Fruit fly (Drosophila melanogaster) whole organism, embryonic: ENCODE measurements around the gene CG33181.

ENCODE experiments used
- ATbp ChIP-seq: fragments of 200-800 bp; sonication (Bioruptor generic); optimal IDR thresholded peaks from 2 replicates; lab custom pipeline; 2017; ENCODE audit warnings: missing biosample characterization, mild to moderate bottlenecking, missing genetic modification characterization, missing genetic modification reagents
- Ada2b ChIP-seq: fragments of 200-800 bp; sonication (Bioruptor generic); IDR thresholded peaks from 2 replicates; pipeline ENCODE4 v1.3.6; 2022; ENCODE audit warnings: missing biosample characterization, missing genetic modification characterization
- Awh ChIP-seq: fragments of 200-800 bp; sonication (Bioruptor generic); IDR thresholded peaks from 2 replicates; pipeline ENCODE4, ENCODE4 v1.3.6; 2022; ENCODE audit warnings: missing biosample characterization, missing genetic modification characterization
- B-H1 ChIP-seq: fragments of 200-800 bp; sonication (Bioruptor generic); IDR thresholded peaks from 3 replicates; pipeline ENCODE4 v1.3.6; 2022; ENCODE audit warnings: missing biosample characterization, missing genetic modification characterization
- CG1024 ChIP-seq: fragments of 200-800 bp; sonication (Bioruptor generic); IDR thresholded peaks from 2 replicates; pipeline ENCODE4 v1.3.6; 2022; ENCODE audit warnings: missing biosample characterization, missing genetic modification characterization
- CG10321 ChIP-seq: fragments of 200-800 bp; sonication (Bioruptor generic); IDR thresholded peaks from 2 replicates; pipeline ENCODE4 v1.3.6; 2022; ENCODE audit warnings: missing biosample characterization, missing genetic modification characterization
- CG10366 ChIP-seq: fragments of 200-800 bp; sonication (Bioruptor generic); IDR thresholded peaks from 2 replicates; pipeline ENCODE4 v1.3.6; 2022; ENCODE audit warnings: missing biosample characterization, missing genetic modification characterization
- CG11504 ChIP-seq: fragments of 200-800 bp; sonication (Bioruptor generic); optimal IDR thresholded peaks from 3 replicates; lab custom pipeline; 2019; ENCODE audit warnings: missing biosample characterization, mild to moderate bottlenecking, missing genetic modification characterization, moderate library complexity
- CG14050 ChIP-seq: fragments of 200-800 bp; sonication (Bioruptor generic); IDR thresholded peaks from 3 replicates; pipeline ENCODE4 v1.3.6; 2022; ENCODE audit warnings: missing biosample characterization, missing genetic modification characterization
- CG14441 ChIP-seq: fragments of 200-800 bp; sonication (Bioruptor generic); IDR thresholded peaks from 2 replicates; pipeline ENCODE4 v1.3.6; 2022; ENCODE audit warnings: missing biosample characterization, missing genetic modification characterization
- CG15269 ChIP-seq: fragments of 200-800 bp; sonication (Bioruptor generic); optimal IDR thresholded peaks from 2 replicates; lab custom pipeline; 2018; ENCODE audit warnings: missing biosample characterization, mild to moderate bottlenecking, missing genetic modification characterization, moderate library complexity
- CG1647 ChIP-seq: fragments of 200-800 bp; sonication (Bioruptor generic); optimal IDR thresholded peaks from 3 replicates; lab custom pipeline; 2016; ENCODE audit warnings: missing biosample characterization, missing genetic modification characterization
- CG17359 ChIP-seq: fragments of 200-800 bp; sonication (Bioruptor generic); optimal IDR thresholded peaks from 3 replicates; lab custom pipeline; 2018; ENCODE audit warnings: missing biosample characterization, mild to moderate bottlenecking, missing genetic modification characterization, moderate library complexity
- CG1832 ChIP-seq: fragments of 200-800 bp; sonication (Bioruptor generic); optimal IDR thresholded peaks from 2 replicates; lab custom pipeline; 2017; ENCODE audit warnings: missing biosample characterization, mild to moderate bottlenecking, missing genetic modification characterization, inconsistent platforms
- CG2120 ChIP-seq: fragments of 200-800 bp; sonication (Bioruptor generic); optimal IDR thresholded peaks from 3 replicates; lab custom pipeline; 2016; ENCODE audit warnings: missing biosample characterization, missing genetic modification characterization
- CG2199 ChIP-seq: fragments of 200-800 bp; sonication (Bioruptor generic); IDR thresholded peaks from 3 replicates; pipeline ENCODE4 v1.3.6; 2022; ENCODE audit warnings: missing biosample characterization, missing genetic modification characterization
- CG2889 ChIP-seq: fragments of 200-800 bp; sonication (Bioruptor generic); IDR thresholded peaks from 3 replicates; pipeline ENCODE4 v1.3.6; 2022; ENCODE audit warnings: missing biosample characterization, missing genetic modification characterization
- CG4820 ChIP-seq: fragments of 200-800 bp; sonication (Bioruptor generic); optimal IDR thresholded peaks from 3 replicates; lab custom pipeline; 2016; ENCODE audit warnings: missing biosample characterization, missing genetic modification characterization
- CG7839 ChIP-seq: fragments of 200-800 bp; sonication (Bioruptor generic); optimal IDR thresholded peaks from 3 replicates; lab custom pipeline; 2018; ENCODE audit warnings: missing biosample characterization, mild to moderate bottlenecking, missing genetic modification characterization, moderate library complexity
- CG8478 ChIP-seq: fragments of >200 bp; optimal IDR thresholded peaks from 2 replicates; lab custom pipeline; 2018
- D ChIP-seq, 2 experiments: fragments of 200-800 bp in 1 of 2; fragments of >200 bp in 1 of 2; sonication (Bioruptor generic) in 1 of 2; optimal IDR thresholded peaks; 2 replicates in 1 of 2; 3 replicates in 1 of 2; lab custom pipeline; 2017; ENCODE audit warnings: mild to moderate bottlenecking in 1 of 2, missing biosample characterization in 1 of 2, missing genetic modification characterization in 1 of 2, missing genetic modification reagents in 1 of 2
- Ets65A ChIP-seq: fragments of 200-800 bp; sonication (Bioruptor generic); peaks from one replicate; lab custom pipeline; 2016; ENCODE audit warnings: missing biosample characterization, missing genetic modification characterization
- HLH54F ChIP-seq: fragments of 200-800 bp; sonication (Bioruptor generic); optimal IDR thresholded peaks from 3 replicates; lab custom pipeline; 2016; ENCODE audit warnings: missing biosample characterization, missing genetic modification characterization
- Nf-YA ChIP-seq: fragments of 200-800 bp; sonication (Bioruptor generic); IDR thresholded peaks from 2 replicates; pipeline ENCODE4 v1.3.6; 2022; ENCODE audit warnings: missing biosample characterization, missing genetic modification characterization
- Oaz ChIP-seq: fragments of 200-800 bp; sonication (Bioruptor generic); IDR thresholded peaks from 2 replicates; pipeline ENCODE4 v1.3.6; 2022; ENCODE audit warnings: missing biosample characterization, missing genetic modification characterization
- Rfx ChIP-seq: fragments of 200-800 bp; sonication (Bioruptor generic); IDR thresholded peaks from 2 replicates; pipeline ENCODE4 v1.3.6; 2022; ENCODE audit warnings: missing biosample characterization, missing genetic modification characterization
- Sin3A ChIP-seq: fragments of >200 bp; optimal IDR thresholded peaks from 2 replicates; lab custom pipeline; 2018
- Six4 ChIP-seq: fragments of 200-800 bp; sonication (Bioruptor generic); optimal IDR thresholded peaks from 2 replicates; lab custom pipeline; 2016; ENCODE audit warnings: missing biosample characterization, missing genetic modification characterization
- Sox102F ChIP-seq: fragments of 200-800 bp; sonication (Bioruptor generic); optimal IDR thresholded peaks from 2 replicates; lab custom pipeline; 2018; ENCODE audit warnings: missing biosample characterization, mild to moderate bottlenecking, missing genetic modification characterization, moderate library complexity
- Trl ChIP-seq, 3 experiments: fragments of >200 bp in 2 of 3; fragments of 200-800 bp in 1 of 3; sonication (Bioruptor generic) in 1 of 3; optimal IDR thresholded peaks; 2 replicates in 1 of 3; 3 replicates in 2 of 3; lab custom pipeline; 2016 to 2017; ENCODE audit warnings: missing biosample characterization in 1 of 3, missing genetic modification characterization in 1 of 3
- Vsx1 ChIP-seq: fragments of 200-800 bp; sonication (Bioruptor generic); optimal IDR thresholded peaks from 2 replicates; lab custom pipeline; 2017; ENCODE audit warnings: missing biosample characterization, mild to moderate bottlenecking, missing genetic modification characterization, missing genetic modification reagents
- Xbp1 ChIP-seq: fragments of 200-800 bp; sonication (Bioruptor generic); optimal IDR thresholded peaks from 3 replicates; lab custom pipeline; 2016; ENCODE audit warnings: missing biosample characterization, mild to moderate bottlenecking, missing genetic modification characterization
- ac ChIP-seq: fragments of 200-800 bp; sonication (Bioruptor generic); optimal IDR thresholded peaks from 3 replicates; lab custom pipeline; 2017; ENCODE audit warnings: missing biosample characterization, mild to moderate bottlenecking, missing genetic modification characterization
- ara ChIP-seq: fragments of 200-800 bp; sonication (Bioruptor generic); IDR thresholded peaks from 2 replicates; pipeline ENCODE4 v1.3.6; 2022; ENCODE audit warnings: missing biosample characterization, missing genetic modification characterization
- bsh ChIP-seq, 2 experiments: fragments of 200-800 bp; sonication (Bioruptor generic); optimal IDR thresholded peaks; 2 replicates each; lab custom pipeline; 2017 to 2018; ENCODE audit warnings: mild to moderate bottlenecking in 2 of 2, missing biosample characterization in 2 of 2, missing genetic modification characterization in 2 of 2, moderate library complexity in 1 of 2
- corto ChIP-seq: fragments of 200-800 bp; sonication (Bioruptor generic); optimal IDR thresholded peaks from 2 replicates; lab custom pipeline; 2016; ENCODE audit warnings: missing biosample characterization, mild to moderate bottlenecking, missing genetic modification characterization, moderate library complexity
- croc ChIP-seq: fragments of 200-800 bp; sonication (Bioruptor generic); conservative IDR thresholded peaks from 3 replicates; pipeline ENCODE4 v1.3.6; 2022; ENCODE audit warnings: missing biosample characterization, missing genetic modification characterization
- dpn ChIP-seq, 2 experiments: fragments of 200-800 bp; sonication (Bioruptor generic); optimal IDR thresholded peaks; 3 replicates each; lab custom pipeline; 2016; ENCODE audit warnings: missing biosample characterization in 2 of 2, missing genetic modification characterization in 2 of 2
- emc ChIP-seq: fragments of 200-800 bp; sonication (Bioruptor generic); optimal IDR thresholded peaks from 2 replicates; lab custom pipeline; 2016; ENCODE audit warnings: missing biosample characterization, missing genetic modification characterization
- fd102C ChIP-seq: fragments of 200-800 bp; sonication (Bioruptor generic); optimal IDR thresholded peaks from 2 replicates; lab custom pipeline; 2018; ENCODE audit warnings: missing biosample characterization, mild to moderate bottlenecking, missing genetic modification characterization, moderate library complexity
- fd96Cb ChIP-seq: fragments of 200-800 bp; sonication (Bioruptor generic); optimal IDR thresholded peaks from 2 replicates; lab custom pipeline; 2018; ENCODE audit warnings: missing biosample characterization, mild to moderate bottlenecking, missing genetic modification characterization, moderate library complexity
- gt ChIP-seq: fragments of 200-800 bp; sonication (Bioruptor generic); IDR thresholded peaks from 2 replicates; pipeline ENCODE4 v1.3.6; 2022; ENCODE audit warnings: missing biosample characterization, missing genetic modification characterization
- hkb ChIP-seq, 2 experiments: fragments of 200-800 bp in 1 of 2; fragments of >200 bp in 1 of 2; sonication (Bioruptor generic) in 1 of 2; IDR thresholded peaks in 1 of 2; optimal IDR thresholded peaks in 1 of 2; 2 replicates each; pipeline versions ENCODE4 v1.3.6 to Lab custom; 2017 to 2022; ENCODE audit warnings: missing biosample characterization in 1 of 2, missing genetic modification characterization in 1 of 2
- ind ChIP-seq: fragments of 200-800 bp; sonication (Bioruptor generic); optimal IDR thresholded peaks from 3 replicates; lab custom pipeline; 2016; ENCODE audit warnings: missing biosample characterization, missing genetic modification characterization
- prd ChIP-seq, 3 experiments: fragments of >200 bp in 2 of 3; fragments of 200-800 bp in 1 of 3; sonication (Bioruptor generic) in 1 of 3; optimal IDR thresholded peaks in 2 of 3; IDR thresholded peaks in 1 of 3; 2 replicates in 2 of 3; 3 replicates in 1 of 3; pipeline versions ENCODE4 v1.3.6 to Lab custom; 2017 to 2022; ENCODE audit warnings: missing biosample characterization in 1 of 3, missing genetic modification characterization in 1 of 3
- row ChIP-seq: fragments of 200-800 bp; sonication (Bioruptor generic); IDR thresholded peaks from 3 replicates; pipeline ENCODE4 v1.3.6; 2022; ENCODE audit warnings: missing biosample characterization, missing genetic modification characterization
- scrt ChIP-seq: fragments of 200-800 bp; sonication (Bioruptor generic); optimal IDR thresholded peaks from 2 replicates; lab custom pipeline; 2018; ENCODE audit warnings: missing biosample characterization, mild to moderate bottlenecking, missing genetic modification characterization, moderate library complexity
- sens ChIP-seq: fragments of 200-800 bp; sonication (Bioruptor generic); peaks from one replicate; lab custom pipeline; 2016; ENCODE audit warnings: missing biosample characterization, missing genetic modification characterization
- slp2 ChIP-seq: fragments of 200-800 bp; sonication (Bioruptor generic); optimal IDR thresholded peaks from 2 replicates; lab custom pipeline; 2016; ENCODE audit warnings: missing biosample characterization, missing genetic modification characterization
- sr ChIP-seq: fragments of 200-800 bp; sonication (Bioruptor generic); IDR thresholded peaks from 3 replicates; pipeline ENCODE4 v1.3.6; 2022; ENCODE audit warnings: missing biosample characterization, missing genetic modification characterization

CG33181 gene

dm6 chrX:8499151-8499550 is 10.0 kb downstream of the CG33181 start:
- no peak for TF ChIP-seq prd (optimal IDR thresholded peaks at IDR 0.05; lab: Kevin White, UChicago)
- peak; percentile 32; the same call in 1 of the 3 replicates for TF ChIP-seq prd (GFP tag; IDR thresholded peaks at IDR 0.05; lab: Robert Waterston, UW)
- TF ChIP-seq CG2889 (GFP tag; lab: Robert Waterston, UW): no peak
- TF ChIP-seq emc: no peak
- TF ChIP-seq Oaz (GFP tag; lab: Robert Waterston, UW): no peak
- 0 out of 2 replicates have a peak, but pooled peaks have one; percentile 35 for TF ChIP-seq ara
- peak; percentile 22; the same call in 1 of the 2 replicates for TF ChIP-seq Nf-YA (GFP tag; lab: Robert Waterston, UW)
- no peak for TF ChIP-seq Sin3A (lab: Kevin White, UChicago)
- peak; percentile 35 for TF ChIP-seq CG11504
- TF ChIP-seq fd96Cb (tag; lab: Kevin White, UChicago): peak; percentile 5
- TF ChIP-seq CG4820 (GFP tag; lab: Kevin White, UChicago): peak; percentile 7
- peak; percentile 82 for TF ChIP-seq sens (GFP tag; lab: Kevin White, UChicago)
- peak; percentile 25; the same call in 1 of the 2 replicates for TF ChIP-seq CG10366 (GFP tag; lab: Robert Waterston, UW)
- no peak for TF ChIP-seq ac (GFP tag; lab: Kevin White, UChicago)
- no peak for TF ChIP-seq fd102C (GFP tag; lab: Kevin White, UChicago)
- no peak for TF ChIP-seq hkb (optimal IDR thresholded peaks at IDR 0.05; lab: Kevin White, UChicago)
- TF ChIP-seq hkb (GFP tag; IDR thresholded peaks at IDR 0.05; lab: Robert Waterston, UW): 0 out of 2 replicates have a peak, but pooled peaks have one; percentile 19
- TF ChIP-seq Sox102F (GFP tag; lab: Kevin White, UChicago): peak; percentile 45
- no peak for TF ChIP-seq corto (GFP tag; lab: Kevin White, UChicago)
- peak; percentile 29 for TF ChIP-seq CG2120 (GFP tag; lab: Kevin White, UChicago)
- no peak for TF ChIP-seq bsh (GFP tag; optimal IDR thresholded peaks at IDR 0.05; lab: Kevin White, UChicago)
- peak; percentile 26; the same call in 1 of the 3 replicates for TF ChIP-seq B-H1
- TF ChIP-seq scrt (GFP tag; lab: Kevin White, UChicago): no peak
- TF ChIP-seq CG8478: no peak
- TF ChIP-seq sr (GFP tag; lab: Robert Waterston, UW): no peak
- TF ChIP-seq CG14441 (GFP tag; lab: Robert Waterston, UW): peak; percentile 42; the same call in 1 of the 2 replicates
- peak; percentile 17 for TF ChIP-seq Xbp1 (GFP tag; lab: Kevin White, UChicago)
- TF ChIP-seq D (optimal IDR thresholded peaks at IDR 0.05; lab: Kevin White, UChicago): no peak
- TF ChIP-seq D (GFP tag; optimal IDR thresholded peaks at IDR 0.05; lab: Kevin White, UChicago): no peak
- TF ChIP-seq dpn (GFP tag; optimal IDR thresholded peaks at IDR 0.05; lab: Kevin White, UChicago): peak; percentile 7 to 9
- TF ChIP-seq Trl (optimal IDR thresholded peaks at IDR 0.05; lab: Kevin White, UChicago): no peak
- no peak for TF ChIP-seq Trl (GFP tag; optimal IDR thresholded peaks at IDR 0.05; lab: Kevin White, UChicago)
- peak; percentile 8 for TF ChIP-seq HLH54F (GFP tag; lab: Kevin White, UChicago)
- TF ChIP-seq ATbp: no peak
- no peak for TF ChIP-seq CG14050
- TF ChIP-seq Vsx1 (GFP tag; lab: Kevin White, UChicago): no peak
- no peak for TF ChIP-seq CG10321 (GFP tag; lab: Robert Waterston, UW)
- TF ChIP-seq CG17359: peak; percentile 24
- TF ChIP-seq CG15269 (tag; lab: Kevin White, UChicago): peak; percentile 1
- peak; percentile 31; the same call in 1 of the 2 replicates for TF ChIP-seq CG1024 (GFP tag; lab: Robert Waterston, UW)
- TF ChIP-seq row (GFP tag; lab: Robert Waterston, UW): peak; percentile 33; the same call in 1 of the 3 replicates
- TF ChIP-seq Ets65A (GFP tag; lab: Kevin White, UChicago): peak; percentile 74
- TF ChIP-seq Six4 (GFP tag; lab: Kevin White, UChicago): no peak
- 0 out of 2 replicates have a peak, but pooled peaks have one; percentile 22 for TF ChIP-seq Ada2b (GFP tag; lab: Robert Waterston, UW)
- TF ChIP-seq Rfx (GFP tag; lab: Robert Waterston, UW): peak; percentile 49
- peak; percentile 3 for TF ChIP-seq ind (GFP tag; lab: Kevin White, UChicago)
- no peak for TF ChIP-seq CG1832 (GFP tag; lab: Kevin White, UChicago)
- TF ChIP-seq CG2199 (GFP tag; lab: Robert Waterston, UW): no peak
- TF ChIP-seq CG7839: peak; percentile 4
- no peak for TF ChIP-seq croc
- peak; percentile 19 for TF ChIP-seq slp2 (GFP tag; lab: Kevin White, UChicago)
- no peak for TF ChIP-seq Awh
- TF ChIP-seq gt (GFP tag; lab: Robert Waterston, UW): no peak
- TF ChIP-seq CG1647: peak; percentile 4
